Worm (Caenorhabditis elegans): ENCODE results near the gene nhr-137.

DNA sequence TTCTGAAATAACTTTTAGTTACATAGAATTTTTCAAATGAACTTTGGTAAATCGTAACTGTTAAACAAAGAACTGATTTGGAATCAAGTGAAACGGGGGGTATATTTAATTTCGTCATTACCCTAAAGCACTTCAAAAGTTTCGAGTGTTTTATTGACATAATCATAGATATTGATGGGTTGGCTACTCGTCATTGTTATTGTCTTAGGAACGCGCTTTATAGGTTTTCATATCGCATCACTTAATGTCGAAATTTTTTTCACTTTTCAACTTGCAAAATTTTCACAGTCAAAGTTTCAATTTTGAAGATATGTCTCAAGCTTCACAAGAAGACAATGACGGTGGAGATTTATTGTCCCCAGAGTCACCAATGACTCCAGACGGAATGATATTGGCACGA lies 50.1 kb downstream of the nhr-137 start, which contains the start of gene kqt-1:
- TF ChIP-seq B0310.2 (tag; optimal IDR thresholded peaks at IDR 0.05) (no peak), ceh-36 (tag; optimal IDR thresholded peaks at IDR 0.05) (no peak), aly-1 (tag; optimal IDR thresholded peaks at IDR 0.05) (no peak), ama-1 (optimal IDR thresholded peaks at IDR 0.05) (no peak)

Measured in whole organism, early embryonic.